Fruit fly (Drosophila melanogaster): ENCODE results near the gene superdeath.

dm6 chr3R:29158721-29159120 is 20.3 kb downstream of the superdeath start:
- TF ChIP-seq pan (optimal IDR thresholded peaks at IDR 0.05) (no peak), CG8478 (optimal IDR thresholded peaks at IDR 0.05) (no peak), usp (GFP tag; optimal IDR thresholded peaks at IDR 0.05) (no peak), EcR (GFP tag; optimal IDR thresholded peaks at IDR 0.05) (no peak), psq (optimal IDR thresholded peaks at IDR 0.05) (no peak), Dll (optimal IDR thresholded peaks at IDR 0.05) (no peak)

All from whole organism.